Worm (Caenorhabditis elegans) whole organism, L3 larva: ENCODE results near the gene cng-1.

ENCODE experiments used
- lin-15B ChIP-seq: fragments of 150-350 bp; optimal IDR thresholded peaks from 2 replicates; lab custom pipeline; 2014; ENCODE audit warnings: missing biosample characterization, missing genetic modification characterization
- lin-39 ChIP-seq: fragments of 150-350 bp; optimal IDR thresholded peaks from 2 replicates; lab custom pipeline; 2018; ENCODE audit warnings: missing biosample characterization, missing genetic modification reagents, missing genetic modification characterization
- mdl-1 ChIP-seq: fragments of 150-350 bp; optimal IDR thresholded peaks from 2 replicates; lab custom pipeline; 2014; ENCODE audit warnings: missing biosample characterization, missing genetic modification characterization
- pha-4 ChIP-seq: fragments of 150-350 bp; optimal IDR thresholded peaks from 2 replicates; lab custom pipeline; 2014; ENCODE audit warnings: missing biosample characterization, missing genetic modification reagents, missing genetic modification characterization
- pqm-1 ChIP-seq: fragments of 150-350 bp; optimal IDR thresholded peaks from 2 replicates; lab custom pipeline; 2017; ENCODE audit warnings: missing biosample characterization, missing genetic modification characterization, inconsistent platforms
- ztf-4 ChIP-seq: fragments of 150-350 bp; optimal IDR thresholded peaks from 2 replicates; lab custom pipeline; 2014; ENCODE audit warnings: missing biosample characterization, missing genetic modification characterization

ce11 chrV:14999485-15000023, 31.7 kb downstream of the cng-1 start, which contains the start of gene T01C3.11:
- TF ChIP-seq mdl-1 (tag; lab: Kevin White, UChicago), result no peak
- no peak for TF ChIP-seq lin-39 (tag; lab: Kevin White, UChicago)
- no peak for TF ChIP-seq lin-15B (tag; lab: Kevin White, UChicago)
- TF ChIP-seq pqm-1 (tag; lab: Kevin White, UChicago), result no peak
- no peak for TF ChIP-seq pha-4 (tag; lab: Kevin White, UChicago)
- TF ChIP-seq ztf-4, result no peak
